Worm (Caenorhabditis elegans) whole organism, L1 larva: ENCODE data around the gene C10A4.10.

Experiments used
- C04F5.9 ChIP-seq: sonication (generic microtip); optimal IDR thresholded peaks from 2 replicates; lab custom pipeline; 2016; ENCODE audit warnings: missing genetic modification characterization, missing compliant biosample characterization
- C16A3.4 ChIP-seq: fragments of 150-350 bp; optimal IDR thresholded peaks from 2 replicates; lab custom pipeline; 2014; ENCODE audit warnings: missing biosample characterization, missing genetic modification characterization
- aly-2 ChIP-seq: fragments of 150-350 bp; optimal IDR thresholded peaks from 2 replicates; lab custom pipeline; 2014; ENCODE audit warnings: missing biosample characterization, missing genetic modification characterization
- ama-1 ChIP-seq: fragments of 150-350 bp; optimal IDR thresholded peaks from 2 replicates; lab custom pipeline; 2014
- blmp-1 ChIP-seq: fragments of 150-350 bp; optimal IDR thresholded peaks from 2 replicates; lab custom pipeline; 2014; ENCODE audit warnings: missing biosample characterization, missing genetic modification characterization
- ceh-8 ChIP-seq: fragments of 200-800 bp; sonication (Bioruptor generic); optimal IDR thresholded peaks from 2 replicates; lab custom pipeline; 2018; ENCODE audit warnings: mild to moderate bottlenecking, missing genetic modification characterization, moderate library complexity, missing compliant biosample characterization
- ceh-82 ChIP-seq, 3 experiments: fragments of 150-350 bp in 1 of 3; sonication (generic microtip) in 2 of 3; optimal IDR thresholded peaks; 2 replicates each; lab custom pipeline; 2014 to 2017; ENCODE audit warnings: missing biosample characterization in 3 of 3, missing genetic modification characterization in 3 of 3
- ceh-88 ChIP-seq: fragments of 200-800 bp; sonication (Bioruptor generic); IDR thresholded peaks from 2 replicates; pipeline ENCODE4 v1.3.6; 2022; ENCODE audit warnings: missing genetic modification characterization, missing compliant biosample characterization
- ceh-90 ChIP-seq: sonication (generic microtip); optimal IDR thresholded peaks from 2 replicates; lab custom pipeline; 2016; ENCODE audit warnings: missing genetic modification characterization, missing compliant biosample characterization
- ces-1 ChIP-seq: fragments of 150-350 bp; optimal IDR thresholded peaks from 2 replicates; lab custom pipeline; 2014; ENCODE audit warnings: missing biosample characterization, missing genetic modification reagents, missing genetic modification characterization
- dpl-1 ChIP-seq, 3 experiments: fragments of 150-350 bp in 2 of 3; sonication (generic microtip) in 1 of 3; optimal IDR thresholded peaks; 2 replicates each; lab custom pipeline; 2014 to 2017; ENCODE audit warnings: missing biosample characterization in 3 of 3, missing genetic modification characterization in 3 of 3, missing genetic modification reagents in 3 of 3
- dsc-1 ChIP-seq: sonication (generic microtip); optimal IDR thresholded peaks from 2 replicates; lab custom pipeline; 2016; ENCODE audit warnings: mild to moderate bottlenecking, missing genetic modification characterization, missing compliant biosample characterization
- egl-13 ChIP-seq: sonication (generic microtip); optimal IDR thresholded peaks from 2 replicates; lab custom pipeline; 2016; ENCODE audit warnings: missing genotype, missing genetic modification reagents, missing genetic modification characterization, missing compliant biosample characterization
- elt-3 ChIP-seq, 6 experiments: fragments of 150-350 bp in 1 of 6; sonication (generic microtip); optimal IDR thresholded peaks; 2 replicates each; lab custom pipeline; 2017 to 2018; ENCODE audit warnings: missing biosample characterization in 6 of 6, missing genetic modification characterization in 6 of 6, inconsistent platforms in 1 of 6
- fos-1 ChIP-seq: fragments of 150-350 bp; optimal IDR thresholded peaks from 2 replicates; lab custom pipeline; 2014; ENCODE audit warnings: missing biosample characterization, missing genetic modification characterization
- grh-1 ChIP-seq: fragments of 200-800 bp; sonication (Bioruptor generic); IDR thresholded peaks from 2 replicates; pipeline ENCODE4 v1.3.6; 2022; ENCODE audit warnings: missing genetic modification reagents, missing genetic modification characterization, missing compliant biosample characterization
- irx-1 ChIP-seq: sonication (generic microtip); optimal IDR thresholded peaks from 2 replicates; lab custom pipeline; 2016; ENCODE audit warnings: missing genetic modification characterization, missing compliant biosample characterization
- lin-13 ChIP-seq: fragments of 150-350 bp; optimal IDR thresholded peaks from 2 replicates; lab custom pipeline; 2014; ENCODE audit warnings: missing biosample characterization, missing genetic modification reagents, missing genetic modification characterization
- lin-15B ChIP-seq: fragments of 150-350 bp; sonication (generic microtip); optimal IDR thresholded peaks from 3 replicates; lab custom pipeline; 2014; ENCODE audit warnings: missing biosample characterization, missing genetic modification characterization
- lin-39 ChIP-seq: fragments of 150-350 bp; optimal IDR thresholded peaks from 2 replicates; lab custom pipeline; 2014; ENCODE audit warnings: missing biosample characterization, missing genetic modification reagents, missing genetic modification characterization
- lir-3 ChIP-seq: sonication (generic microtip); optimal IDR thresholded peaks from 2 replicates; lab custom pipeline; 2016; ENCODE audit warnings: mild to moderate bottlenecking, missing genetic modification characterization, moderate library complexity, missing compliant biosample characterization; ENCODE audit not compliant: poor library complexity
- lsy-2 ChIP-seq, 2 experiments: fragments of 150-350 bp; optimal IDR thresholded peaks; 2 replicates each; lab custom pipeline; 2014; ENCODE audit warnings: missing biosample characterization in 2 of 2, missing genetic modification characterization in 2 of 2
- mdl-1 ChIP-seq, 2 experiments: fragments of 150-350 bp; optimal IDR thresholded peaks; 2 replicates each; lab custom pipeline; 2014 to 2017; ENCODE audit warnings: missing biosample characterization in 2 of 2, missing genetic modification characterization in 2 of 2, inconsistent platforms in 1 of 2
- mep-1 ChIP-seq: fragments of 150-350 bp; optimal IDR thresholded peaks from 2 replicates; lab custom pipeline; 2014; ENCODE audit warnings: missing biosample characterization, missing genetic modification characterization
- nhr-11 ChIP-seq: fragments of 150-350 bp; optimal IDR thresholded peaks from 2 replicates; lab custom pipeline; 2014; ENCODE audit warnings: missing biosample characterization, missing genetic modification characterization
- nhr-12 ChIP-seq: sonication (generic microtip); optimal IDR thresholded peaks from 2 replicates; lab custom pipeline; 2017; ENCODE audit warnings: missing biosample characterization, missing genetic modification characterization
- nhr-19 ChIP-seq: fragments of 200-800 bp; sonication (Bioruptor generic); conservative IDR thresholded peaks from 2 replicates; pipeline ENCODE4 v1.3.6; 2022; ENCODE audit warnings: missing genetic modification characterization, missing compliant biosample characterization
- nhr-20 ChIP-seq: sonication (generic microtip); optimal IDR thresholded peaks from 2 replicates; lab custom pipeline; 2016; ENCODE audit warnings: mild to moderate bottlenecking, missing genetic modification characterization, missing compliant biosample characterization
- nhr-237 ChIP-seq: fragments of 150-350 bp; optimal IDR thresholded peaks from 2 replicates; lab custom pipeline; 2014; ENCODE audit warnings: missing biosample characterization, missing genetic modification characterization
- nhr-28 ChIP-seq: fragments of 150-350 bp; optimal IDR thresholded peaks from 2 replicates; lab custom pipeline; 2014; ENCODE audit warnings: missing biosample characterization, missing genetic modification characterization
- nhr-47 ChIP-seq: sonication (generic microtip); optimal IDR thresholded peaks from 2 replicates; lab custom pipeline; 2016; ENCODE audit warnings: mild to moderate bottlenecking, missing genetic modification characterization, moderate library complexity, missing compliant biosample characterization
- nhr-71 ChIP-seq: sonication (generic microtip); optimal IDR thresholded peaks from 2 replicates; lab custom pipeline; 2016; ENCODE audit warnings: mild to moderate bottlenecking, missing genetic modification characterization, moderate library complexity, missing compliant biosample characterization
- nhr-77 ChIP-seq: fragments of 150-350 bp; optimal IDR thresholded peaks from 2 replicates; lab custom pipeline; 2014; ENCODE audit warnings: missing biosample characterization, missing genetic modification characterization
- nhr-84 ChIP-seq: sonication (generic microtip); optimal IDR thresholded peaks from 2 replicates; lab custom pipeline; 2017; ENCODE audit warnings: missing biosample characterization, missing genetic modification characterization
- nhr-85 ChIP-seq: sonication (generic microtip); peaks from one replicate; lab custom pipeline; 2016; ENCODE audit warnings: missing genetic modification characterization, inconsistent platforms, missing compliant biosample characterization
- nhr-90 ChIP-seq: sonication (generic microtip); optimal IDR thresholded peaks from 2 replicates; lab custom pipeline; 2016; ENCODE audit warnings: mild to moderate bottlenecking, missing genetic modification characterization, missing compliant biosample characterization; ENCODE audit not compliant: poor library complexity
- sox-4 ChIP-seq: sonication (generic microtip); optimal IDR thresholded peaks from 2 replicates; lab custom pipeline; 2016; ENCODE audit warnings: missing genetic modification characterization, missing compliant biosample characterization
- swsn-7 ChIP-seq: sonication (generic microtip); optimal IDR thresholded peaks from 2 replicates; lab custom pipeline; 2016; ENCODE audit warnings: missing genetic modification characterization, missing compliant biosample characterization
- unc-130 ChIP-seq: fragments of 150-350 bp; optimal IDR thresholded peaks from 2 replicates; lab custom pipeline; 2017; ENCODE audit warnings: missing biosample characterization, missing genetic modification characterization, inconsistent platforms
- unc-30 ChIP-seq: sonication (generic microtip); optimal IDR thresholded peaks from 2 replicates; lab custom pipeline; 2017; ENCODE audit warnings: missing biosample characterization, missing genetic modification characterization
- unc-86 ChIP-seq: sonication (generic microtip); optimal IDR thresholded peaks from 2 replicates; lab custom pipeline; 2016; ENCODE audit warnings: missing genetic modification characterization, missing compliant biosample characterization
- unc-98 ChIP-seq: fragments of 200-800 bp; sonication (Bioruptor generic); IDR thresholded peaks from 2 replicates; pipeline ENCODE4 v1.3.6; 2022; ENCODE audit warnings: missing genetic modification characterization, missing compliant biosample characterization
- vab-15 ChIP-seq: sonication (generic microtip); optimal IDR thresholded peaks from 2 replicates; lab custom pipeline; 2017; ENCODE audit warnings: missing genotype, mild to moderate bottlenecking, missing genetic modification characterization, missing compliant biosample characterization
- xbp-1 ChIP-seq: sonication (generic microtip); optimal IDR thresholded peaks from 2 replicates; lab custom pipeline; 2016; ENCODE audit warnings: missing genetic modification characterization, missing compliant biosample characterization

The C10A4.10 gene

DNA sequence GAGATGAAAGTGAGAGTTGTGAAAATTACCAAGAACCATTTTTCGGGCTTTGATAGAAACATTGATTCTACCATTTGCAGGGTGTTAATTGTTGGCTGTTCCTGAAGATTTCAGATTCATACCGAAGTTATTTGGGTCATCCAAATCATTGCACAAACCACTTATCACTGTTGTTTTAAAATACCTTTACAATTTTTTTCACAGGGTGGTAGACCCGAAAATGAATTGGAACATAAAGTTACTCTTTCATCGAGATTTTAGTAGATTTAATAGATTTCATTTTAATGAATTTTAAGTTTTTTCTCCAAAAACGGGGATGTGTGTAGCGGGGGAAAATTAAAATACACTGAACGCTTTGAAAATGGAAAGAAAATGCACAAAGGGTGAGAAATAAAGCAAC, 16.7 kb downstream of the C10A4.10 start, which contains the start of gene C10A4.7:
Gene C10A4.7 (minus strand): TSS at position 101 of the 400 bp plus-strand sequence.
- no peak for TF ChIP-seq lin-39 (tag; lab: Kevin White, UChicago)
- no peak for TF ChIP-seq lin-13 (GFP tag; lab: Kevin White, UChicago)
- no peak for TF ChIP-seq lir-3 (tag; lab: Kevin White, UChicago)
- TF ChIP-seq lin-15B (tag; lab: Kevin White, UChicago), result no peak
- TF ChIP-seq nhr-28 (tag; lab: Kevin White, UChicago), result no peak
- TF ChIP-seq nhr-90, result no peak
- no peak for TF ChIP-seq ama-1
- TF ChIP-seq nhr-84 (tag; lab: Kevin White, UChicago), result no peak
- no peak for TF ChIP-seq sox-4 (tag; lab: Kevin White, UChicago)
- TF ChIP-seq swsn-7 (tag; lab: Kevin White, UChicago), result no peak
- TF ChIP-seq ceh-8 (GFP tag; lab: Kevin White, UChicago), result no peak
- TF ChIP-seq nhr-237, result no peak
- no peak for TF ChIP-seq aly-2 (tag; lab: Kevin White, UChicago)
- TF ChIP-seq nhr-19 (GFP tag; lab: Robert Waterston, UW), result no peak

ce11 chrX:7416082-7416481, 17.4 kb downstream of the C10A4.10 start, which contains the start of gene C10A4.1:
Gene C10A4.1 (plus strand): TSS chrX:7416382.
- TF ChIP-seq nhr-20, result no peak
- no peak for TF ChIP-seq dsc-1
- no peak for TF ChIP-seq sox-4 (tag; lab: Kevin White, UChicago)
- TF ChIP-seq nhr-71 (tag; lab: Kevin White, UChicago), result no peak
- TF ChIP-seq ceh-8 (GFP tag; lab: Kevin White, UChicago), result no peak
- no peak for TF ChIP-seq xbp-1 (tag; lab: Kevin White, UChicago)
- TF ChIP-seq, all 84 proteins: peak for 0

DNA sequence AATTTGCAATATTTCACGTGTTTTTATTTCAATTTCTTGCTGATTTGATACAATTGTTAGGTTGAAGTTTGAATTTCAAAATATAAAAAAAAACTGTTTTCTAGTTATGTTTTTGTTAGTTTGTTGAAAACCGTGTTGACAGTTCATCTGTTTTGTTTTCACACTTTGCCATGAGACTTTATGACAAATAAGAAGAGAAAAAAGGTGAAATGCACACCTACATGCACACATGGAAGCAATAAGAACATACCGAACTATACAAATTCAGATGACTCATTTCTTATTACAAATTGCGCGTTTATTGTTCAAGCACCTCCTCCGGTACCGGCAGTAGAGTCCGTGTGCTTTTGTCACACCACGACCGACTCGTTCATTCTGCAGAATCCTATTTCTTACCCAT, 21.9 kb downstream of the C10A4.10 start, which contains the start of gene C10A4.9:
Gene C10A4.9 (plus strand): TSS at position 301 of the 400 bp plus-strand sequence.
- no peak for TF ChIP-seq nhr-85 (tag; lab: Kevin White, UChicago)
- TF ChIP-seq vab-15, result no peak
- no peak for TF ChIP-seq mdl-1 (tag; optimal IDR thresholded peaks at IDR 0.05; lab: Kevin White, UChicago)
- no peak for TF ChIP-seq nhr-20
- TF ChIP-seq dpl-1 (GFP tag; optimal IDR thresholded peaks at IDR 0.05; lab: Kevin White, UChicago), result no peak
- TF ChIP-seq unc-86 (tag; lab: Kevin White, UChicago), result no peak
- TF ChIP-seq nhr-71 (tag; lab: Kevin White, UChicago), result no peak
- TF ChIP-seq nhr-28 (tag; lab: Kevin White, UChicago), result no peak
- no peak for TF ChIP-seq irx-1 (tag; lab: Kevin White, UChicago)
- TF ChIP-seq ama-1, result no peak
- TF ChIP-seq C16A3.4 (tag; lab: Kevin White, UChicago), result no peak

- TF ChIP-seq swsn-7 (tag; lab: Kevin White, UChicago) (no peak), nhr-47 (tag; lab: Kevin White, UChicago) (no peak), fos-1 (tag; lab: Kevin White, UChicago) (no peak), aly-2 (tag; lab: Kevin White, UChicago) (no peak), ceh-82 (tag; optimal IDR thresholded peaks at IDR 0.05; lab: Kevin White, UChicago) (no peak), blmp-1 (tag; lab: Kevin White, UChicago) (no peak), C04F5.9 (tag; lab: Kevin White, UChicago) (no peak), nhr-12 (tag; lab: Kevin White, UChicago) (no peak), sox-4 (tag; lab: Kevin White, UChicago) (no peak), nhr-77 (no peak), lsy-2 (tag; optimal IDR thresholded peaks at IDR 0.05; lab: Kevin White, UChicago) (no peak), dpl-1 (GFP tag; optimal IDR thresholded peaks at IDR 0.05; lab: Kevin White, UChicago) (no peak), egl-13 (tag; lab: Kevin White, UChicago) (no peak)
Observed at ce11 chrX:7424813-7425212, 26.1 kb downstream of the C10A4.10 start, which contains the start of gene mnm-2. Gene mnm-2 (minus strand): TSS chrX:7424913.

ce11 chrX:7430483-7430882, 31.8 kb downstream of the C10A4.10 start:
- no peak for TF ChIP-seq unc-130
- TF ChIP-seq nhr-11 (tag; lab: Kevin White, UChicago), result no peak
- no peak for TF ChIP-seq lin-15B (tag; lab: Kevin White, UChicago)
- TF ChIP-seq grh-1, result no peak
- TF ChIP-seq lsy-2 (tag; optimal IDR thresholded peaks at IDR 0.05; lab: Kevin White, UChicago), result peak in 1 of 2 experiments; percentile 16
- no peak for TF ChIP-seq ceh-88
- no peak for TF ChIP-seq aly-2 (tag; lab: Kevin White, UChicago)
- TF ChIP-seq ceh-90 (tag; lab: Kevin White, UChicago), result no peak
- TF ChIP-seq blmp-1 (tag; lab: Kevin White, UChicago), result peak; percentile 86
- TF ChIP-seq elt-3 (tag; optimal IDR thresholded peaks at IDR 0.05; lab: Kevin White, UChicago), result peak in 2 of 6 experiments; percentile 37 to 79
- no peak for TF ChIP-seq mep-1 (tag; lab: Kevin White, UChicago)
- no peak for TF ChIP-seq mdl-1 (tag; optimal IDR thresholded peaks at IDR 0.05; lab: Kevin White, UChicago)
- TF ChIP-seq unc-30 (tag; lab: Kevin White, UChicago), result no peak
- TF ChIP-seq ces-1 (GFP tag; lab: Kevin White, UChicago), result no peak
- TF ChIP-seq dsc-1, result no peak
- TF ChIP-seq vab-15, result no peak
- peak; percentile 49 for TF ChIP-seq nhr-20
- TF ChIP-seq nhr-71 (tag; lab: Kevin White, UChicago), result peak; percentile 47
- TF ChIP-seq nhr-85 (tag; lab: Kevin White, UChicago), result peak; percentile 77
- TF ChIP-seq unc-98 (GFP tag; lab: Robert Waterston, UW), result no peak
